Fruit fly (Drosophila melanogaster): Measurements from ENCODE around the gene CG4151.

The CG4151 gene

DNA sequence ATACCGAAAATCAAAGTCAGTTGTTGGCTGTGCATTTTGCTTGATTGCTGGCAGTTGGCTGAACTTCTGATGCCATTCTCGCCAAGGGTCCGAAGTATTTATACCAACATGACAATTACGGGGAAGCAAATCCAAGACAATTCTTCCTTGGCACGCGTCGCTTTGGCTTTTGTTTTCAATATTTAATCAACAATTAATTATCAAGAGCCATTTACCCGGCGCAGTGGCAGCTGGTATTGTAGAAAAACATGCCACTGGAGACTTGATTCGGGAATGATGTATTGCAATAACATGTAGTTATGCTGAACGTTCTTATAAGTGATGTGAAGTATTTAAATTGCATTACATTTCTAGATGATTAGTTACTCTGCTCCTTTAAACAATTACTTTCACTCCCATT lies at the start of gene CG4151, which contains the start of gene CG32762:
Gene CG4151, plus strand, starts transcription at position 348 of the 400 bp plus-strand sequence.
Gene CG32762, minus strand, starts transcription at position 101 of the 400 bp plus-strand sequence.
- no peak for TF ChIP-seq Snoo (tag; optimal IDR thresholded peaks at IDR 0.05)
- TF ChIP-seq CG8159 (tag; optimal IDR thresholded peaks at IDR 0.05): no peak
- TF ChIP-seq EcR (GFP tag; optimal IDR thresholded peaks at IDR 0.05): no peak
- TF ChIP-seq CG8301 (tag; optimal IDR thresholded peaks at IDR 0.05): no peak
- no peak for TF ChIP-seq CG15710 (tag; optimal IDR thresholded peaks at IDR 0.05)

DNA sequence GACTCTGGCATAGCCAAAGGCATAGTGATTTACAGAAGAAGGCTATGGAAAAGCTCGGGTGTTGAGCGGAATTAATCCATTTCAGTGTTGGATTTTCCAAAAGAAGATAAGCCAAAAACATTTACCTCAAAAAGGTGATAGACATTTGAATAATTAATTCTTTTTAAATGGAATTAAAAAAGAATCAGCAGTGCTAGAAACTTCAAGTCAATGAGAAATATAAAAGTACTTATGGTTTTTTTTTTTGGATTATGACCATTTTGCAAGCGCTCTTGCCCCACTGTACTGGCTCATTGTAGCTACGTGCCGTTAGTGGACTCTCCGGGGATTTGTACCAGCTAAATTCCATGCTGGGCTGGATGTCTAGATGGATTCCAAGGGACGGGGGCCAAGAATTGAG lies 15.4 kb upstream of the CG4151 start:
- TF ChIP-seq Ets98B (GFP tag; IDR thresholded peaks at IDR 0.05) (no peak), CG17806 (tag; optimal IDR thresholded peaks at IDR 0.05) (no peak), Pif1A (GFP tag; optimal IDR thresholded peaks at IDR 0.05) (no peak), Pif1B (GFP tag; optimal IDR thresholded peaks at IDR 0.05) (no peak), gl (tag; optimal IDR thresholded peaks at IDR 0.05) (no peak), EcR (GFP tag; optimal IDR thresholded peaks at IDR 0.05) (no peak), CG4496 (GFP tag; IDR thresholded peaks at IDR 0.05) (no peak), CG9948 (tag; optimal IDR thresholded peaks at IDR 0.05) (no peak), D1 (tag; optimal IDR thresholded peaks at IDR 0.05) (no peak), fd96Ca (GFP tag; IDR thresholded peaks at IDR 0.05) (no peak), Snoo (tag; optimal IDR thresholded peaks at IDR 0.05) (no peak), CG8159 (tag; optimal IDR thresholded peaks at IDR 0.05) (no peak), CG12605 (GFP tag; IDR thresholded peaks at IDR 0.05) (no peak), CG10348 (GFP tag; IDR thresholded peaks at IDR 0.05) (no peak), CG14655 (GFP tag; optimal IDR thresholded peaks at IDR 0.05) (no peak), CG34367 (tag; optimal IDR thresholded peaks at IDR 0.05) (no peak), CG8301 (tag; optimal IDR thresholded peaks at IDR 0.05) (no peak), CG32121 (GFP tag; IDR thresholded peaks at IDR 0.05) (no peak), CG15710 (tag; optimal IDR thresholded peaks at IDR 0.05) (no peak)

DNA sequence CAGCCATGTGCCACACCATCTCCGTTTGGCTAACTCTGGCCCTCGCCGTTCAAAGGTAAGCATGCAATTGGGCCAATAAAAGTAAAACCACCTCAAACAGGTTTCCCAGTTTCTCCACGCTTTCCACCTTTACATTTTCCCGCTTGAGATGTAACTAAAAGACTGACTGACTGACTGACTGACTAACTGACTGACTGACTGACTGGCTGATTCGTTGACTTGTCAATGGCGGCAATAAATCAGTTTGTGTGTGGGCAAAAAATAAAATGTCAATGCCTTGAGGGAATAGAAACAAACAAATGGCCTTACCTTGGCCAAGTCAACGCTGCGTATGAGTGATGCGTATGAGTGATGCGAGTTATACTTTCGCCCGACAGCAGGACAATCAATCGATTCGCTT lies 13.9 kb upstream of the CG4151 start:
- TF ChIP-seq rn (GFP tag; IDR thresholded peaks at IDR 0.05) (no peak), CG32121 (GFP tag; IDR thresholded peaks at IDR 0.05) (no peak), CG12605 (GFP tag; IDR thresholded peaks at IDR 0.05) (no peak), Ets98B (GFP tag; IDR thresholded peaks at IDR 0.05) (no peak), CG14655 (GFP tag; optimal IDR thresholded peaks at IDR 0.05) (no peak), CG10348 (GFP tag; IDR thresholded peaks at IDR 0.05) (no peak), CG8301 (tag; optimal IDR thresholded peaks at IDR 0.05) (no peak), Snoo (tag; optimal IDR thresholded peaks at IDR 0.05) (no peak), CG8159 (tag; optimal IDR thresholded peaks at IDR 0.05) (no peak), Pif1B (GFP tag; optimal IDR thresholded peaks at IDR 0.05) (no peak), fd96Ca (GFP tag; IDR thresholded peaks at IDR 0.05) (no peak)

DNA sequence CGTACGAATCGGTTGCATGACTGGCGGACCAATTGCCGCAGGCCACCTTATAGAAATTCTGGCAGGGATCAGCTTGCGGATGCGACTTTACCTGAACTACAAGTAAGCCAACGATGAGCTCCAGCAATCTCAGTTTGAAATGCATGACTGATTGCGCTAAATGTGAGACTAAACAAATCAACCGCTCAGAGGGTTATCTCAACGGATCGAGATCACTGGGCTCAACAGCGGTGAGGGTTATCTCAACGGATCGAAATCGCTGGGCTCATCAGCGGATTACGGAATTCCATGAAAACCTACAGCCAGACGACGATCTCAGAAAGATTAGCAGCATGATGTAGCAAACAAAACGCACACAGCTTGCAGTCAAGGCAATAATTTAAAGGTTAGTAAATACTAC lies 5.4 kb upstream of the CG4151 start, which contains the start of gene frma:
Gene frma, minus strand, starts transcription at position 152 of the 400 bp plus-strand sequence.
- TF ChIP-seq CG10348 (GFP tag; IDR thresholded peaks at IDR 0.05): no peak
- TF ChIP-seq CG8301 (tag; optimal IDR thresholded peaks at IDR 0.05): no peak
- no peak for TF ChIP-seq EcR (GFP tag; optimal IDR thresholded peaks at IDR 0.05)
- TF ChIP-seq D1 (tag; optimal IDR thresholded peaks at IDR 0.05): no peak
- TF ChIP-seq gl (tag; optimal IDR thresholded peaks at IDR 0.05): no peak

DNA sequence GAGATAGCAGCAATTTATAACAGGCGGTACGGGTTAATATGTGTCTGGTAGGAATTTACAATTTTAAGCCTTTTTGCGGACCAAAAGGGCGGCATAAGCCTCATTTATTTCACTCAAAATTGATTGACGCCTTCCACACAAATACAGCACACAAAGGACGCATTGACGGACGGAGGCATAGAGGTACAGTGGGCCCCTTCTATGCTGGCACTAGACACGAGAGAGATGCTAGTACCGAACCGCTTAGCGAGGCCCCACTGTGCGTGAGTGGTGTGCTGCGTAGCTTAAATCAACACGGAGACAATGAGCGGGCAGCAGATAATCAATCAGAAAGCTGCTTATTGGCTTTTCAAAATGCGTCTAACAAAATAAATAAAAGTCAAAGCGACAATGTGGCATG lies 4.5 kb upstream of the CG4151 start:
- TF ChIP-seq CG32121 (GFP tag; IDR thresholded peaks at IDR 0.05) (no peak), fd96Ca (GFP tag; IDR thresholded peaks at IDR 0.05) (no peak), rn (GFP tag; IDR thresholded peaks at IDR 0.05) (no peak), CG15710 (tag; optimal IDR thresholded peaks at IDR 0.05) (no peak), EcR (GFP tag; optimal IDR thresholded peaks at IDR 0.05) (no peak), CG8159 (tag; optimal IDR thresholded peaks at IDR 0.05) (no peak), D1 (tag; optimal IDR thresholded peaks at IDR 0.05) (no peak), Ets98B (GFP tag; IDR thresholded peaks at IDR 0.05) (no peak), CG14655 (GFP tag; optimal IDR thresholded peaks at IDR 0.05) (no peak), CG10348 (GFP tag; IDR thresholded peaks at IDR 0.05) (no peak), Snoo (tag; optimal IDR thresholded peaks at IDR 0.05) (no peak), CG4496 (GFP tag; IDR thresholded peaks at IDR 0.05) (no peak)

DNA sequence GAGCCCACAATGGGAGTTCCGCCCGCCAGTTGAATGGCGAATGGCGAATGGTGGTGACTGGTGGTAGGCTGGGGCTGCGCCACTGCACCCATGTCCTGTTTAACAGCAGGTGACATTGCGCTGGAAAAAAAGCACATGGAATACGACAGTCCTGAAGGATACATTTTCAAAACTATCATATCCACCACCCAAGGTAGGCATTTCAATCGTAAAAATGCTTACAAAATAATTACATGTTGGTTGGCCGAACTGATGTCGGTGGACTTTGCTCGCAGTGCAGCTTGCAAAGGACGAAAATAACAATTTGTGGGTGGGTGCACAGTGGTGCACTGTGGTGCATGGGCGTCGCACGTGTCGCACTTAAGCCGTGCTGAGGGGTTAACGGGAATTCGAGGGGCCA lies 2.6 kb downstream of the CG4151 start:
- TF ChIP-seq CG34367 (tag; optimal IDR thresholded peaks at IDR 0.05) (no peak), CG9948 (tag; optimal IDR thresholded peaks at IDR 0.05) (no peak), fd96Ca (GFP tag; IDR thresholded peaks at IDR 0.05) (peak; percentile 48; the same call in 1 of the 3 replicates), D1 (tag; optimal IDR thresholded peaks at IDR 0.05) (no peak), Ets98B (GFP tag; IDR thresholded peaks at IDR 0.05) (no peak), gl (tag; optimal IDR thresholded peaks at IDR 0.05) (no peak), CG8301 (tag; optimal IDR thresholded peaks at IDR 0.05) (no peak), CG32121 (GFP tag; IDR thresholded peaks at IDR 0.05) (0 out of 2 replicates have a peak, but pooled peaks have one; percentile 28), CG15710 (tag; optimal IDR thresholded peaks at IDR 0.05) (no peak), CG8159 (tag; optimal IDR thresholded peaks at IDR 0.05) (no peak), CG14655 (GFP tag; optimal IDR thresholded peaks at IDR 0.05) (peak; percentile 1), CG10348 (GFP tag; IDR thresholded peaks at IDR 0.05) (no peak), CG12605 (GFP tag; IDR thresholded peaks at IDR 0.05) (no peak), Pif1A (GFP tag; optimal IDR thresholded peaks at IDR 0.05) (no peak), EcR (GFP tag; optimal IDR thresholded peaks at IDR 0.05) (no peak), CG13204 (GFP tag; optimal IDR thresholded peaks at IDR 0.05) (no peak), Pif1B (GFP tag; optimal IDR thresholded peaks at IDR 0.05) (no peak), CG17806 (tag; optimal IDR thresholded peaks at IDR 0.05) (no peak), Snoo (tag; optimal IDR thresholded peaks at IDR 0.05) (no peak), rn (GFP tag; IDR thresholded peaks at IDR 0.05) (no peak), CG4496 (GFP tag; IDR thresholded peaks at IDR 0.05) (peak; percentile 47; the same call in 1 of the 3 replicates)
